Fruit fly (Drosophila melanogaster): ENCODE results near the gene CG16721.

The CG16721 gene

dm6 chrX:5907916-5908315 lies 28.2 kb downstream of the CG16721 start, which contains the start of gene CG12236 (continued):
- TF ChIP-seq CG11456 (GFP tag; IDR thresholded peaks at IDR 0.05), result peak; percentile 80; the same call in 2 of the 3 replicates
- TF ChIP-seq CG32532 (GFP tag; IDR thresholded peaks at IDR 0.05), result peak; percentile 69
- peak; percentile 79 for TF ChIP-seq CG4617 (GFP tag; optimal IDR thresholded peaks at IDR 0.05; ENCODE audit: borderline replicate concordance)
- TF ChIP-seq run (tag; optimal IDR thresholded peaks at IDR 0.05), result no peak
- no peak for TF ChIP-seq Blimp-1 (GFP tag; optimal IDR thresholded peaks at IDR 0.05)
- 0 out of 2 replicates have a peak, but pooled peaks have one; percentile 37 for TF ChIP-seq CG1024 (GFP tag; IDR thresholded peaks at IDR 0.05)
- TF ChIP-seq Mes4 (GFP tag; optimal IDR thresholded peaks at IDR 0.05), result peak; percentile 1
- TF ChIP-seq Fer2 (tag; optimal IDR thresholded peaks at IDR 0.05), result peak; percentile 13
- no peak for TF ChIP-seq trh (GFP tag; optimal IDR thresholded peaks at IDR 0.05)
- TF ChIP-seq CG9727 (GFP tag; optimal IDR thresholded peaks at IDR 0.05), result peak; percentile 51
- TF ChIP-seq dimm (GFP tag; IDR thresholded peaks at IDR 0.05), result no peak
- no peak for TF ChIP-seq CG1792 (GFP tag; optimal IDR thresholded peaks at IDR 0.05)
- TF ChIP-seq chm (GFP tag; IDR thresholded peaks at IDR 0.05), result no peak
- TF ChIP-seq nerfin-2 (GFP tag; IDR thresholded peaks at IDR 0.05; ENCODE audit: partially characterized antibody), result no peak
- TF ChIP-seq sim (GFP tag; IDR thresholded peaks at IDR 0.05), result no peak
- peak; percentile 16 for TF ChIP-seq CG4328 (GFP tag; optimal IDR thresholded peaks at IDR 0.05)
- TF ChIP-seq CG6654 (GFP tag; optimal IDR thresholded peaks at IDR 0.05), result no peak
- TF ChIP-seq CG15601 (tag; optimal IDR thresholded peaks at IDR 0.05), result peak; percentile 33
- no peak for TF ChIP-seq lbe (GFP tag; optimal IDR thresholded peaks at IDR 0.05)
- TF ChIP-seq CG16779 (GFP tag; IDR thresholded peaks at IDR 0.05), result no peak
- TF ChIP-seq CG11504 (tag; optimal IDR thresholded peaks at IDR 0.05), result peak; percentile 79
- TF ChIP-seq zfh1 (GFP tag; IDR thresholded peaks at IDR 0.05), result peak; percentile 59; the same call in 2 of the 3 replicates
- no peak for TF ChIP-seq fd96Cb (tag; optimal IDR thresholded peaks at IDR 0.05)
- peak in 1 of 3 experiments; percentile 19 for TF ChIP-seq Stat92E (GFP tag; optimal IDR thresholded peaks at IDR 0.05)
- no peak for TF ChIP-seq Ssrp (tag; optimal IDR thresholded peaks at IDR 0.05)
- TF ChIP-seq CG12769 (tag; optimal IDR thresholded peaks at IDR 0.05), result no peak
- no peak for TF ChIP-seq tx (GFP tag; optimal IDR thresholded peaks at IDR 0.05)
- peak; percentile 62 for TF ChIP-seq CrebB (tag; optimal IDR thresholded peaks at IDR 0.05)
- peak; percentile 11 for TF ChIP-seq slou (GFP tag; optimal IDR thresholded peaks at IDR 0.05)
- TF ChIP-seq CG12744 (GFP tag; optimal IDR thresholded peaks at IDR 0.05), result no peak
- TF ChIP-seq CG31441 (GFP tag; IDR thresholded peaks at IDR 0.05), result no peak; the same call in 1 of the 2 replicates
- no peak for TF ChIP-seq CG8281 (tag; optimal IDR thresholded peaks at IDR 0.05)
- TF ChIP-seq CG15514 (GFP tag; optimal IDR thresholded peaks at IDR 0.05), result peak; percentile 89
- no peak for TF ChIP-seq org-1 (GFP tag; optimal IDR thresholded peaks at IDR 0.05)
- no peak for TF ChIP-seq exex (tag; optimal IDR thresholded peaks at IDR 0.05)
- no peak for TF ChIP-seq CG13123 (GFP tag; optimal IDR thresholded peaks at IDR 0.05)
- no peak for TF ChIP-seq schlank (tag; optimal IDR thresholded peaks at IDR 0.05)
- TF ChIP-seq CG7928 (GFP tag; optimal IDR thresholded peaks at IDR 0.05), result peak; percentile 61
- TF ChIP-seq D19B (GFP tag; optimal IDR thresholded peaks at IDR 0.05), result no peak
- no peak for TF ChIP-seq otp (GFP tag; IDR thresholded peaks at IDR 0.05)
- TF ChIP-seq Hey (tag; optimal IDR thresholded peaks at IDR 0.05), result no peak
- TF ChIP-seq p53 (GFP tag; optimal IDR thresholded peaks at IDR 0.05), result peak; percentile 40
- no peak for TF ChIP-seq ems (GFP tag; optimal IDR thresholded peaks at IDR 0.05)
- TF ChIP-seq CG3281 (GFP tag; optimal IDR thresholded peaks at IDR 0.05), result peak; percentile 6
- TF ChIP-seq NFAT (GFP tag; IDR thresholded peaks at IDR 0.05), result peak; percentile 78
- no peak for TF ChIP-seq CG43689 (GFP tag; IDR thresholded peaks at IDR 0.05)
- TF ChIP-seq CG4707 (GFP tag; optimal IDR thresholded peaks at IDR 0.05), result peak; percentile 13
- peak; percentile 21 for TF ChIP-seq Hr3 (GFP tag; optimal IDR thresholded peaks at IDR 0.05)
- no peak for TF ChIP-seq sens-2 (GFP tag; IDR thresholded peaks at IDR 0.05)
- TF ChIP-seq CG7372 (GFP tag; IDR thresholded peaks at IDR 0.05), result no peak
- no peak; the same call in 2 of the 3 replicates for TF ChIP-seq croc (GFP tag; conservative IDR thresholded peaks at IDR 0.05)
